Fruit fly (Drosophila melanogaster) Kc167 (cell line): ENCODE data around the gene sip3.

Source experiments
- h ChIP-seq: fragments of >200 bp; optimal IDR thresholded peaks from 3 replicates; lab custom pipeline; 2018; ENCODE audit warnings: missing external identifiers
- psq ChIP-seq: fragments of >200 bp; optimal IDR thresholded peaks from 2 replicates; lab custom pipeline; 2017; ENCODE audit warnings: missing external identifiers

dm6 chr3R:31824200-31824599, 52.2 kb downstream of the sip3 start:
- no peak for TF ChIP-seq h (lab: Kevin White, UChicago)
- TF ChIP-seq psq = no peak
